Worm (Caenorhabditis elegans): ENCODE results near the gene F01G10.6.

Gene F01G10.6

ce11 chrIV:10191498-10191897 is 35.9 kb downstream of the F01G10.6 start:
- TF ChIP-seq rcor-1 (GFP tag; IDR thresholded peaks at IDR 0.05) (no peak), unc-62 (GFP tag; optimal IDR thresholded peaks at IDR 0.05) (no peak), K12H6.12 (tag; optimal IDR thresholded peaks at IDR 0.05) (no peak), lsl-1 (GFP tag; optimal IDR thresholded peaks at IDR 0.05) (no peak), hlh-26 (GFP tag; conservative IDR thresholded peaks at IDR 0.05) (no peak)

- TF ChIP-seq hmg-1.2 (GFP tag; IDR thresholded peaks at IDR 0.05) (peak; percentile 79), nhr-179 (tag; optimal IDR thresholded peaks at IDR 0.05) (no peak), lsl-1 (GFP tag; optimal IDR thresholded peaks at IDR 0.05) (no peak)
Measured at ce11 chrIV:10190586-10190985, 36.8 kb downstream of the F01G10.6 start.

- no peak for TF ChIP-seq lsl-1 (GFP tag; optimal IDR thresholded peaks at IDR 0.05)
- TF ChIP-seq lag-1 (GFP tag; IDR thresholded peaks at IDR 0.05), result no peak
- TF ChIP-seq sea-2 (GFP tag; IDR thresholded peaks at IDR 0.05), result no peak
- no peak for TF ChIP-seq snpc-1.3 (tag; optimal IDR thresholded peaks at IDR 0.05; ENCODE audit: insufficient read depth)
- no peak for TF ChIP-seq dpff-1 (tag; optimal IDR thresholded peaks at IDR 0.05)
- no peak for TF ChIP-seq Y67H2A.10 (GFP tag; conservative IDR thresholded peaks at IDR 0.05)
- no peak for TF ChIP-seq egl-18 (GFP tag; IDR thresholded peaks at IDR 0.05)
- TF ChIP-seq nhr-120 (GFP tag; IDR thresholded peaks at IDR 0.05), result no peak
- TF ChIP-seq lin-40 (tag; optimal IDR thresholded peaks at IDR 0.05), result no peak
- TF ChIP-seq ceh-79 (tag; optimal IDR thresholded peaks at IDR 0.05), result no peak
- no peak for TF ChIP-seq tlf-1 (GFP tag; optimal IDR thresholded peaks at IDR 0.05)
- TF ChIP-seq cebp-2 (GFP tag; IDR thresholded peaks at IDR 0.05), result no peak
- TF ChIP-seq xnd-1 (tag; optimal IDR thresholded peaks at IDR 0.05), result no peak
- no peak for TF ChIP-seq nfya-2 (GFP tag; IDR thresholded peaks at IDR 0.05)
Measured at ce11 chrIV:10188505-10188904, 38.9 kb downstream of the F01G10.6 start.

- TF ChIP-seq ama-1 (optimal IDR thresholded peaks at IDR 0.05) (peak; percentile 50), ama-1 (GFP tag; optimal IDR thresholded peaks at IDR 0.05) (no peak), lin-54 (GFP tag; optimal IDR thresholded peaks at IDR 0.05) (no peak), akir-1 (GFP tag; optimal IDR thresholded peaks at IDR 0.05) (no peak), cebp-1 (GFP tag; IDR thresholded peaks at IDR 0.05) (no peak), cebp-1 (tag; optimal IDR thresholded peaks at IDR 0.05) (peak; percentile 15)
Measured at ce11 chrIV:10180133-10180749, 47.2 kb downstream of the F01G10.6 start, which contains the start of gene gta-1. gta-1 (plus strand) TSS chrIV:10180660.

- TF ChIP-seq Y53G8AR.9 (GFP tag; conservative IDR thresholded peaks at IDR 0.05) (peak; percentile 74; the same call in 1 of the 2 replicates), ceh-58 (GFP tag; IDR thresholded peaks at IDR 0.05) (no peak), him-1 (tag; optimal IDR thresholded peaks at IDR 0.05) (no peak), hlh-12 (tag; optimal IDR thresholded peaks at IDR 0.05) (no peak), F55B11.4 (tag; optimal IDR thresholded peaks at IDR 0.05; ENCODE audit: borderline replicate concordance, insufficient read depth) (no peak), madf-10 (tag; optimal IDR thresholded peaks at IDR 0.05) (no peak), C17E4.6 (GFP tag; IDR thresholded peaks at IDR 0.05) (peak; percentile 52; the same call in 1 of the 2 replicates), C06A6.2 (GFP tag; conservative IDR thresholded peaks at IDR 0.05) (no peak), F49E8.2 (tag; optimal IDR thresholded peaks at IDR 0.05; ENCODE audit: insufficient read depth) (peak; percentile 17), ccch-3 (GFP tag; optimal IDR thresholded peaks at IDR 0.05) (no peak), ekl-4 (GFP tag; IDR thresholded peaks at IDR 0.05) (no peak), attf-3 (GFP tag; conservative IDR thresholded peaks at IDR 0.05) (no peak), ama-1 (optimal IDR thresholded peaks at IDR 0.05) (no peak), ama-1 (GFP tag; optimal IDR thresholded peaks at IDR 0.05) (peak in 1 of 2 experiments; percentile 37), F33H1.4 (GFP tag; IDR thresholded peaks at IDR 0.05) (peak; percentile 36), D2030.7 (GFP tag; IDR thresholded peaks at IDR 0.05) (peak; percentile 18; the same call in 1 of the 2 replicates), snpc-3.4 (tag; optimal IDR thresholded peaks at IDR 0.05) (peak; percentile 8), ceh-27 (GFP tag; optimal IDR thresholded peaks at IDR 0.05) (no peak), ztf-26 (tag; optimal IDR thresholded peaks at IDR 0.05) (no peak)
Measured at ce11 chrIV:10177779-10178178, 49.7 kb downstream of the F01G10.6 start, which contains the start of gene mspn-1. mspn-1 (plus strand) TSS chrIV:10177968.

Data from whole organism, young adult.